Worm (Caenorhabditis elegans): Measurements from ENCODE around the gene srb-5.

The srb-5 gene

ce11 chrII:5182451-5182850, 19.3 kb upstream of the srb-5 start:
- peak; percentile 75 for TF ChIP-seq skn-1 (tag; optimal IDR thresholded peaks at IDR 0.05)
- no peak for TF ChIP-seq ztf-11 (tag; optimal IDR thresholded peaks at IDR 0.05)
- TF ChIP-seq zag-1 (tag; optimal IDR thresholded peaks at IDR 0.05) = no peak
- no peak for TF ChIP-seq mml-1 (tag; optimal IDR thresholded peaks at IDR 0.05)
- no peak for TF ChIP-seq nhr-11 (tag; optimal IDR thresholded peaks at IDR 0.05)
- TF ChIP-seq nhr-23 (tag; optimal IDR thresholded peaks at IDR 0.05) = peak; percentile 18
- TF ChIP-seq ceh-9 (tag; optimal IDR thresholded peaks at IDR 0.05) = no peak
- peak; percentile 30 for TF ChIP-seq lin-39 (tag; optimal IDR thresholded peaks at IDR 0.05)
- TF ChIP-seq hmg-11 (tag; optimal IDR thresholded peaks at IDR 0.05) = peak; percentile 44
- TF ChIP-seq nhr-28 (tag; optimal IDR thresholded peaks at IDR 0.05) = no peak
- peak; percentile 68 for TF ChIP-seq nhr-43 (tag; optimal IDR thresholded peaks at IDR 0.05; ENCODE audit: poor library complexity, severe bottlenecking)
- no peak for TF ChIP-seq daf-12 (tag; optimal IDR thresholded peaks at IDR 0.05)
- peak; percentile 39 for TF ChIP-seq ama-1 (optimal IDR thresholded peaks at IDR 0.05)
- no peak for TF ChIP-seq elt-3 (tag; optimal IDR thresholded peaks at IDR 0.05)
- TF ChIP-seq pqm-1 (tag; optimal IDR thresholded peaks at IDR 0.05) = peak; percentile 89
- TF ChIP-seq pha-4 (tag; optimal IDR thresholded peaks at IDR 0.05) = peak; percentile 48
- TF ChIP-seq fos-1 (tag; optimal IDR thresholded peaks at IDR 0.05) = no peak
- no peak for TF ChIP-seq fkh-10 (GFP tag; optimal IDR thresholded peaks at IDR 0.05)
- TF ChIP-seq ztf-4 (tag; optimal IDR thresholded peaks at IDR 0.05) = no peak
- TF ChIP-seq unc-62 (GFP tag; optimal IDR thresholded peaks at IDR 0.05) = no peak
- no peak for TF ChIP-seq nhr-76 (tag; optimal IDR thresholded peaks at IDR 0.05)
- TF ChIP-seq ceh-16 (tag; optimal IDR thresholded peaks at IDR 0.05) = no peak
- TF ChIP-seq egl-5 (tag; optimal IDR thresholded peaks at IDR 0.05) = no peak
- TF ChIP-seq tbx-2 (tag; optimal IDR thresholded peaks at IDR 0.05) = no peak
- no peak for TF ChIP-seq nhr-77 (tag; optimal IDR thresholded peaks at IDR 0.05)
- TF ChIP-seq elt-1 (tag; optimal IDR thresholded peaks at IDR 0.05) = peak; percentile 15
- no peak for TF ChIP-seq lsy-12 (tag; optimal IDR thresholded peaks at IDR 0.05)
- no peak for TF ChIP-seq unc-39 (tag; optimal IDR thresholded peaks at IDR 0.05)
- no peak for TF ChIP-seq aly-2 (tag; optimal IDR thresholded peaks at IDR 0.05)
- peak; percentile 20 for TF ChIP-seq snpc-4 (tag; optimal IDR thresholded peaks at IDR 0.05)
- TF ChIP-seq nfya-1 (tag; optimal IDR thresholded peaks at IDR 0.05; ENCODE audit: insufficient read depth) = peak; percentile 71
- no peak for TF ChIP-seq nhr-237 (tag; optimal IDR thresholded peaks at IDR 0.05)
- TF ChIP-seq jun-1 (tag; optimal IDR thresholded peaks at IDR 0.05) = peak; percentile 30
- no peak for TF ChIP-seq R02D3.7 (tag; optimal IDR thresholded peaks at IDR 0.05)
- no peak for TF ChIP-seq egl-27 (tag; optimal IDR thresholded peaks at IDR 0.05)
- TF ChIP-seq ZK546.5 (tag; optimal IDR thresholded peaks at IDR 0.05) = no peak
- TF ChIP-seq nhr-67 (tag; optimal IDR thresholded peaks at IDR 0.05) = no peak
- no peak for TF ChIP-seq sea-2 (GFP tag; optimal IDR thresholded peaks at IDR 0.05)
- no peak for TF ChIP-seq eor-1 (tag; optimal IDR thresholded peaks at IDR 0.05)
- peak; percentile 99 for TF ChIP-seq elt-2 (tag; optimal IDR thresholded peaks at IDR 0.05)
- TF ChIP-seq nhr-12 (tag; optimal IDR thresholded peaks at IDR 0.05) = no peak
- no peak for TF ChIP-seq ceh-82 (tag; optimal IDR thresholded peaks at IDR 0.05)
- TF ChIP-seq mdl-1 (tag; optimal IDR thresholded peaks at IDR 0.05) = no peak
- TF ChIP-seq ceh-28 (tag; optimal IDR thresholded peaks at IDR 0.05) = peak; percentile 11
- TF ChIP-seq nhr-25 (tag; optimal IDR thresholded peaks at IDR 0.05) = peak; percentile 51
- TF ChIP-seq fkh-2 (tag; optimal IDR thresholded peaks at IDR 0.05) = no peak
- no peak for TF ChIP-seq lin-15B (tag; optimal IDR thresholded peaks at IDR 0.05)

- TF ChIP-seq egl-5 (tag; optimal IDR thresholded peaks at IDR 0.05) (peak; percentile 63), hmg-11 (tag; optimal IDR thresholded peaks at IDR 0.05) (peak; percentile 49), aly-2 (tag; optimal IDR thresholded peaks at IDR 0.05) (no peak), nhr-43 (tag; optimal IDR thresholded peaks at IDR 0.05; ENCODE audit: poor library complexity, severe bottlenecking) (peak; percentile 63), nhr-12 (tag; optimal IDR thresholded peaks at IDR 0.05) (no peak), snpc-4 (tag; optimal IDR thresholded peaks at IDR 0.05) (peak; percentile 37), fos-1 (tag; optimal IDR thresholded peaks at IDR 0.05) (no peak), ceh-82 (tag; optimal IDR thresholded peaks at IDR 0.05) (no peak), nhr-28 (tag; optimal IDR thresholded peaks at IDR 0.05) (no peak), nhr-25 (tag; optimal IDR thresholded peaks at IDR 0.05) (peak; percentile 56), egl-27 (tag; optimal IDR thresholded peaks at IDR 0.05) (no peak), nhr-237 (tag; optimal IDR thresholded peaks at IDR 0.05) (no peak), nhr-11 (tag; optimal IDR thresholded peaks at IDR 0.05) (no peak), lsy-12 (tag; optimal IDR thresholded peaks at IDR 0.05) (peak; percentile 56), ama-1 (optimal IDR thresholded peaks at IDR 0.05) (no peak), elt-3 (tag; optimal IDR thresholded peaks at IDR 0.05) (no peak), elt-1 (tag; optimal IDR thresholded peaks at IDR 0.05) (peak; percentile 52), zag-1 (tag; optimal IDR thresholded peaks at IDR 0.05) (no peak), sea-2 (GFP tag; optimal IDR thresholded peaks at IDR 0.05) (no peak), skn-1 (tag; optimal IDR thresholded peaks at IDR 0.05) (no peak), ceh-9 (tag; optimal IDR thresholded peaks at IDR 0.05) (no peak), unc-62 (GFP tag; optimal IDR thresholded peaks at IDR 0.05) (peak; percentile 60), ZK546.5 (tag; optimal IDR thresholded peaks at IDR 0.05) (no peak), nhr-76 (tag; optimal IDR thresholded peaks at IDR 0.05) (peak; percentile 34), fkh-2 (tag; optimal IDR thresholded peaks at IDR 0.05) (no peak), elt-2 (tag; optimal IDR thresholded peaks at IDR 0.05) (peak; percentile 61), pqm-1 (tag; optimal IDR thresholded peaks at IDR 0.05) (no peak), lin-39 (tag; optimal IDR thresholded peaks at IDR 0.05) (peak; percentile 71), ztf-11 (tag; optimal IDR thresholded peaks at IDR 0.05) (no peak), fkh-10 (GFP tag; optimal IDR thresholded peaks at IDR 0.05) (peak; percentile 40), tbx-2 (tag; optimal IDR thresholded peaks at IDR 0.05) (peak; percentile 71), pha-4 (tag; optimal IDR thresholded peaks at IDR 0.05) (peak; percentile 28), mdl-1 (tag; optimal IDR thresholded peaks at IDR 0.05) (peak; percentile 62), ceh-28 (tag; optimal IDR thresholded peaks at IDR 0.05) (peak; percentile 38), nfya-1 (tag; optimal IDR thresholded peaks at IDR 0.05; ENCODE audit: insufficient read depth) (peak; percentile 73), R02D3.7 (tag; optimal IDR thresholded peaks at IDR 0.05) (no peak), nhr-23 (tag; optimal IDR thresholded peaks at IDR 0.05) (peak; percentile 49), daf-12 (tag; optimal IDR thresholded peaks at IDR 0.05) (no peak), mml-1 (tag; optimal IDR thresholded peaks at IDR 0.05) (no peak)
Measured at ce11 chrII:5181497-5181896, 18.3 kb upstream of the srb-5 start.
